Worm (Caenorhabditis elegans) whole organism, L1 larva: ENCODE measurements around the gene got-2.2.
A peak's percentile ranks its signal among the peaks of the same experiment; 100 is the strongest.

Experiments
- fkh-10 ChIP-seq: sonication (generic microtip); optimal IDR thresholded peaks from 2 replicates; lab custom pipeline; 2017; ENCODE audit warnings: missing biosample characterization, missing genetic modification reagents, missing genetic modification characterization
- nhr-11 ChIP-seq: fragments of 150-350 bp; optimal IDR thresholded peaks from 2 replicates; lab custom pipeline; 2014; ENCODE audit warnings: missing biosample characterization, missing genetic modification characterization
- ztf-11 ChIP-seq, 2 experiments: sonication (generic microtip); optimal IDR thresholded peaks; 2 replicates each; lab custom pipeline; 2016 to 2017; ENCODE audit warnings: missing genetic modification characterization in 2 of 2, missing biosample characterization in 1 of 2, missing compliant biosample characterization in 1 of 2

- TF ChIP-seq ztf-11 (tag; optimal IDR thresholded peaks at IDR 0.05; lab: Kevin White, UChicago) (peak in 1 of 2 experiments; percentile 43), fkh-10 (GFP tag; lab: Kevin White, UChicago) (no peak), nhr-11 (tag; lab: Kevin White, UChicago) (no peak)
Measured at ce11 chrX:6251947-6252617, 11.3 kb downstream of the got-2.2 start.
